Fruit fly (Drosophila melanogaster) whole organism, wandering third instar larva: ENCODE results near the gene CG34124.

ENCODE experiments used
- Hr78 ChIP-seq: fragments of >200 bp; optimal IDR thresholded peaks from 2 replicates; lab custom pipeline; 2017; ENCODE audit warnings: missing biosample characterization, missing genetic modification characterization
- Mio ChIP-seq: sonication (Bioruptor generic); optimal IDR thresholded peaks from 2 replicates; lab custom pipeline; 2016; ENCODE audit warnings: missing biosample characterization, missing genetic modification characterization
- Myc ChIP-seq: fragments of >200 bp; optimal IDR thresholded peaks from 2 replicates; lab custom pipeline; 2017
- foxo ChIP-seq, 2 experiments: fragments of 200-800 bp; sonication (Bioruptor generic); optimal IDR thresholded peaks; 2 replicates in 1 of 2; 3 replicates in 1 of 2; lab custom pipeline; 2016 to 2017; ENCODE audit warnings: missing biosample characterization in 2 of 2, missing genetic modification characterization in 2 of 2
- h ChIP-seq: fragments of 200-800 bp; sonication (Bioruptor generic); optimal IDR thresholded peaks from 3 replicates; lab custom pipeline; 2016; ENCODE audit warnings: missing biosample characterization, mild to moderate bottlenecking, missing genetic modification characterization
- psq ChIP-seq: fragments of 200-800 bp; sonication (Bioruptor generic); optimal IDR thresholded peaks from 3 replicates; lab custom pipeline; 2017; ENCODE audit warnings: missing biosample characterization, mild to moderate bottlenecking, missing genetic modification characterization, moderate library complexity

DNA sequence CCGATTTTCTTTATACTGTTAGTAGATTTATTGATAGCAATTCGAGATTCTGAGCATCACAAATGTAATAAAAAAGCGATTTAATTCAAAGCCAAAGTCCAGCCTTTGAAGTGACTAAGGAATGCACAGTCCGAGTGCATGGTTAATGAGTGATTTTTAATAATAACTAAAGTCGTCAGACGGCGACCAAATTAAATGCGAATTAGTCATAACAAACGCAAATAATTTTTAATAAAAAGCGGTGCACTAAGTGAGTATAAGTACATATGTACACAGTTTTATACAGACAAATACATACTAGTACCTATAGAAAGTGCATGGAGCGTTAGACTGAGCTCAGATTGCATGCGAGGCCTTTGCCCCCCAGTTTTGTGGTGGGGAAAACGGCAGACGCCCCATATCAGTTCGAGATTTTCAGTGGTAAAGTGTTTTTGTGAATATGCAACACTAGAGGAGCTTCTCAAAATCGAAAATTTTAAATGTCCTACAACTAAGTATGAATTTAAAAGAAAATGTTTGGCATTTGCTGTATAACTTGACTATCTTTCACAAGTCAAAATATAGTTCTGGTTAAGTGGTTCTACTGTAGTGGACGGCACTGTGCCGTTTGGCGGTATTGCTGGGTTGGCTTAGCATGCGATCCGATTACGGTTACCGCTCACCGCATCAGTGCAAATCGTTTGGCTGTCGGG is 44.6 kb downstream of the CG34124 start:
- TF ChIP-seq Mio (GFP tag; lab: Kevin White, UChicago): no peak
- no peak for TF ChIP-seq Hr78 (GFP tag; lab: Kevin White, UChicago)
- TF ChIP-seq Myc (lab: Kevin White, UChicago): no peak
- peak in 1 of 2 experiments; percentile 75 for TF ChIP-seq foxo (GFP tag; optimal IDR thresholded peaks at IDR 0.05; lab: Kevin White, UChicago)
- peak; percentile 78 for TF ChIP-seq h (GFP tag; lab: Kevin White, UChicago)
- peak; percentile 39 for TF ChIP-seq psq (GFP tag; lab: Kevin White, UChicago)
